Fruit fly (Drosophila melanogaster): ENCODE data around the gene CG16863.
A peak's percentile ranks its signal among the peaks of the same experiment; 100 is the strongest.

Gene CG16863

dm6 chr2L:13835002-13835910 lies 44.5 kb downstream of the CG16863 start, which contains the start of the genes mRpS23 and CenG1A (continued):
- TF ChIP-seq Dad (GFP tag; optimal IDR thresholded peaks at IDR 0.05) (peak; percentile 100), Usf (GFP tag; optimal IDR thresholded peaks at IDR 0.05) (peak; percentile 99), CG2875 (GFP tag; optimal IDR thresholded peaks at IDR 0.05) (peak; percentile 100), nerfin-1 (tag; optimal IDR thresholded peaks at IDR 0.05) (peak; percentile 100), CG3065 (GFP tag; optimal IDR thresholded peaks at IDR 0.05) (peak; percentile 100), CG12104 (GFP tag; optimal IDR thresholded peaks at IDR 0.05) (peak; percentile 99), CG9215 (GFP tag; IDR thresholded peaks at IDR 0.05) (peak; percentile 99), CG17612 (GFP tag; IDR thresholded peaks at IDR 0.05) (peak; percentile 99), h (optimal IDR thresholded peaks at IDR 0.05) (no peak), yki (optimal IDR thresholded peaks at IDR 0.05) (peak; percentile 10), Lhr (GFP tag; optimal IDR thresholded peaks at IDR 0.05) (peak; percentile 99), CG9727 (GFP tag; optimal IDR thresholded peaks at IDR 0.05) (peak; percentile 99), CG17385 (GFP tag; optimal IDR thresholded peaks at IDR 0.05) (peak; percentile 100), zfh2 (GFP tag; optimal IDR thresholded peaks at IDR 0.05) (peak; percentile 100), Spps (tag; optimal IDR thresholded peaks at IDR 0.05) (peak; percentile 99), CG10462 (GFP tag; optimal IDR thresholded peaks at IDR 0.05) (peak; percentile 99), CG8388 (GFP tag; optimal IDR thresholded peaks at IDR 0.05) (peak; percentile 100), CG4820 (GFP tag; optimal IDR thresholded peaks at IDR 0.05) (peak; percentile 99), CG3281 (GFP tag; optimal IDR thresholded peaks at IDR 0.05) (peak; percentile 100), CG7839 (tag; optimal IDR thresholded peaks at IDR 0.05) (peak; percentile 100), Fer3 (tag; optimal IDR thresholded peaks at IDR 0.05) (peak; percentile 100), ato (GFP tag; IDR thresholded peaks at IDR 0.05; ENCODE audit: partially characterized antibody) (0 out of 2 replicates have a peak, but pooled peaks have one; percentile 33), ac (GFP tag; optimal IDR thresholded peaks at IDR 0.05) (peak; percentile 99), Optix (GFP tag; IDR thresholded peaks at IDR 0.05) (peak; percentile 100), ash1 (GFP tag; optimal IDR thresholded peaks at IDR 0.05) (peak; percentile 99), nau (GFP tag; optimal IDR thresholded peaks at IDR 0.05) (peak; percentile 100), Dll (GFP tag; IDR thresholded peaks at IDR 0.05; ENCODE audit: partially characterized antibody) (peak; percentile 93), seq (GFP tag; IDR thresholded peaks at IDR 0.05) (peak; percentile 100), mirr (GFP tag; optimal IDR thresholded peaks at IDR 0.05) (peak; percentile 100), sens (GFP tag) (peak; percentile 100), HHEX (GFP tag; optimal IDR thresholded peaks at IDR 0.05) (peak; percentile 100), tna (GFP tag; IDR thresholded peaks at IDR 0.05; ENCODE audit: partially characterized antibody) (peak; percentile 53), CG15011 (GFP tag; optimal IDR thresholded peaks at IDR 0.05) (peak; percentile 99), CG2199 (GFP tag; IDR thresholded peaks at IDR 0.05) (peak; percentile 100), cad (GFP tag; optimal IDR thresholded peaks at IDR 0.05) (no peak), insv (GFP tag; optimal IDR thresholded peaks at IDR 0.05) (peak; percentile 73 to 89), psq (GFP tag; optimal IDR thresholded peaks at IDR 0.05) (peak; percentile 96), CG3847 (GFP tag; IDR thresholded peaks at IDR 0.05) (peak; percentile 100), CG6654 (GFP tag; optimal IDR thresholded peaks at IDR 0.05) (peak; percentile 95), Asciz (GFP tag; optimal IDR thresholded peaks at IDR 0.05) (peak; percentile 100), her (GFP tag; optimal IDR thresholded peaks at IDR 0.05) (peak; percentile 98), Nf-YC (tag; optimal IDR thresholded peaks at IDR 0.05) (peak; percentile 94), kni (GFP tag; optimal IDR thresholded peaks at IDR 0.05) (peak; percentile 94), Awh (GFP tag; IDR thresholded peaks at IDR 0.05) (peak; percentile 100), tap (tag; optimal IDR thresholded peaks at IDR 0.05) (peak; percentile 100), fd64A (GFP tag; optimal IDR thresholded peaks at IDR 0.05) (peak; percentile 100), sens-2 (GFP tag; IDR thresholded peaks at IDR 0.05) (peak; percentile 100), CG13123 (GFP tag; optimal IDR thresholded peaks at IDR 0.05) (peak; percentile 99), ems (GFP tag; optimal IDR thresholded peaks at IDR 0.05) (peak; percentile 100)

Data from whole organism, embryonic.